Fruit fly (Drosophila melanogaster) S2 (cell line): ENCODE measurements around the gene Ada1-1.

Source experiments
- CG8478 ChIP-seq: fragments of >200 bp; optimal IDR thresholded peaks from 2 replicates; lab custom pipeline; 2018
- CTCF ChIP-seq, 2 experiments: fragments of >200 bp; optimal IDR thresholded peaks; 2 replicates each; lab custom pipeline; 2018

The Ada1-1 gene

DNA sequence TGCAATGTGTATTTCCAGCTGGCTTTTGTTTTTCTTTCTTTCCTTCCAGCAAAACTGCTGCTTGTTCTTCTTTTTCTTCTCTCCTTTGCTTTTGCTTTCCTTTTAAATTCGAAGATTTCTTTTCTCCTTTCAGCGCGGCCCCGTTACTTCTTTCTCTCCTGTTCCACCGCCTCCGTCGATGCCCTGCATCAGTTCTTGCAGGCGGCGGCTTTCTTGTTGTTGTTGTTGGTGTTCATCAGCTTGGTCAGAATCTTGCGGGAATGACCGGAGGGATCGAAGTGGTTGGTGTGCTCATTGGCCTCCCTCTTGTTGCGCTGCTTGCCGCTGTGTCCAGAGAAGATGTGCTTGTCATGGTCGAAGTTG is 49.0 kb downstream of the Ada1-1 start:
- TF ChIP-seq CTCF (optimal IDR thresholded peaks at IDR 0.05; lab: Kevin White, UChicago) (no peak), CG8478 (lab: Kevin White, UChicago) (no peak)

- TF ChIP-seq CG8478 (lab: Kevin White, UChicago) (no peak), CTCF (optimal IDR thresholded peaks at IDR 0.05; lab: Kevin White, UChicago) (no peak)
These were observed 49.6 kb downstream of the Ada1-1 start, which contains the start of gene CG6770 for dm6 chr2L:12045941-12046855. CG6770 (minus strand) TSS chr2L:12046118.

dm6 chr2L:12046856-12047230 is 50.2 kb downstream of the Ada1-1 start:
- TF ChIP-seq CG8478 (lab: Kevin White, UChicago) (no peak), CTCF (optimal IDR thresholded peaks at IDR 0.05; lab: Kevin White, UChicago) (no peak)
